Worm (Caenorhabditis elegans) whole organism, L4/young adult: Measurements from ENCODE around the gene brc-2.

Experiments
- W03F9.2 ChIP-seq: fragments of 150-350 bp; optimal IDR thresholded peaks from 2 replicates; lab custom pipeline; 2014; ENCODE audit warnings: missing biosample characterization, missing genetic modification characterization
- dao-5 ChIP-seq: sonication (generic microtip); optimal IDR thresholded peaks from 2 replicates; lab custom pipeline; 2016; ENCODE audit warnings: missing genotype, missing genetic modification characterization, moderate library complexity, missing compliant biosample characterization
- him-1 ChIP-seq: sonication (generic microtip); optimal IDR thresholded peaks from 2 replicates; lab custom pipeline; 2016; ENCODE audit warnings: missing genotype, missing genetic modification reagents, missing genetic modification characterization, missing compliant biosample characterization

DNA sequence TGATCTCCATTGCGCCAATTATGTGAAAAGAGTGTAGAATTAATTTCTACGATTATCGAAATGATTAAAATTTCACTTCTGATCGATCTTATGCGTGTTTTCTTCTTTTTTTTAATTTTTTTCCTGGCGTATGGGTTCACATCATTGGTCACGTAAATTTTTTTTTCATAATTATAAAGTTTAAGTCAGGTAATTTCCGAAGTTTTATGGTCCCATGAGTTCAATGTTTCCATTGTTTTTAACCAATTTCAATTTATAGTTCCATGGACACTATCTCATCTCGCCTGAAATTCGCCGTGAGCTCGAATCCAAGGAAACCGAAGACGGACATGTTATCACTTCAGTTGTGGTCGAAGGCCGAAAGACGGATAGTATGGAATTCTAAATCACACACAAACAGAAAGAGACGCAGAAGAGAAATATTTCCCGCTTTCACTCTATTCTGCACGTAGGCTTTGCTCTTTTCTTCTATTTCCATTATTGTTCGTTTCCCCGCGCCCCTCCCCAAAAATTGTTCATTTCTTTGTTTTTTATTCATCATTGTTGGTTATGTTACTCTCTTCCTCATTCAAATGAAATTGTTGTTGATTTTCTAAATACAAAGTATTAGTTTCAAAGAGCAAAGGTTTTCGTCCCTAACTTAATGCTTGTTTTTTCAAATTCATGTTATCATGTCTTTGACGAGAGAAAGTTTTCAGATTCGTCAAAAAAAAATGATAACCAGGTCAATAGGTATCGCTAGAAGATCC lies 32.5 kb upstream of the brc-2 start, which contains the start of the genes F57B9.8 and coq-2:
- TF ChIP-seq him-1 (tag; lab: Kevin White, UChicago) = no peak
- TF ChIP-seq W03F9.2 = no peak
- TF ChIP-seq dao-5 (tag; lab: Kevin White, UChicago) = no peak
